Fruit fly (Drosophila melanogaster) whole organism, embryonic: ENCODE data around the gene CG14079.
A peak's percentile ranks its signal among the peaks of the same experiment; 100 is the strongest.

Source experiments
- BEAF-32 ChIP-seq: fragments of 200-800 bp; sonication (Bioruptor generic); optimal IDR thresholded peaks from 3 replicates; lab custom pipeline; 2017; ENCODE audit warnings: missing biosample characterization, missing genetic modification characterization, mild to moderate bottlenecking, moderate library complexity, missing genetic modification reagents
- Bteb2 ChIP-seq: fragments of 200-800 bp; sonication (Bioruptor generic); optimal IDR thresholded peaks from 2 replicates; lab custom pipeline; 2016; ENCODE audit warnings: missing biosample characterization, missing genetic modification characterization
- C15 ChIP-seq: fragments of 200-800 bp; sonication (Bioruptor generic); IDR thresholded peaks from 3 replicates; pipeline ENCODE4 v1.3.6; 2022; ENCODE audit warnings: missing biosample characterization, missing genetic modification characterization
- CG10267 ChIP-seq: fragments of 200-800 bp; sonication (Bioruptor generic); optimal IDR thresholded peaks from 2 replicates; lab custom pipeline; 2018; ENCODE audit warnings: missing biosample characterization, mild to moderate bottlenecking, missing genetic modification characterization, moderate library complexity
- CG10654 ChIP-seq: fragments of 200-800 bp; sonication (Bioruptor generic); optimal IDR thresholded peaks from 2 replicates; lab custom pipeline; 2016; ENCODE audit warnings: missing biosample characterization, missing genetic modification characterization
- CG11398 ChIP-seq: fragments of 200-800 bp; sonication (Bioruptor generic); optimal IDR thresholded peaks from 2 replicates; lab custom pipeline; 2016; ENCODE audit warnings: missing biosample characterization, missing genetic modification characterization
- CG14667 ChIP-seq: fragments of 200-800 bp; sonication (Bioruptor generic); IDR thresholded peaks from 2 replicates; pipeline ENCODE4 v1.3.6; 2022; ENCODE audit warnings: missing biosample characterization, missing genetic modification characterization
- CG15269 ChIP-seq: fragments of 200-800 bp; sonication (Bioruptor generic); optimal IDR thresholded peaks from 2 replicates; lab custom pipeline; 2018; ENCODE audit warnings: missing biosample characterization, mild to moderate bottlenecking, missing genetic modification characterization, moderate library complexity
- CG15601 ChIP-seq: fragments of 200-800 bp; sonication (Bioruptor generic); optimal IDR thresholded peaks from 3 replicates; lab custom pipeline; 2019; ENCODE audit warnings: missing biosample characterization, mild to moderate bottlenecking, missing genetic modification characterization, moderate library complexity
- CG17385 ChIP-seq: fragments of 200-800 bp; sonication (Bioruptor generic); optimal IDR thresholded peaks from 3 replicates; lab custom pipeline; 2018; ENCODE audit warnings: missing biosample characterization, mild to moderate bottlenecking, missing genetic modification characterization
- CG17829 ChIP-seq: fragments of 200-800 bp; optimal IDR thresholded peaks from 2 replicates; lab custom pipeline; 2019; ENCODE audit warnings: missing biosample characterization, mild to moderate bottlenecking, missing genetic modification characterization, moderate library complexity
- CG1792 ChIP-seq: fragments of 200-800 bp; sonication (Bioruptor generic); optimal IDR thresholded peaks from 2 replicates; lab custom pipeline; 2016; ENCODE audit warnings: missing biosample characterization, missing genetic modification characterization
- CG32532 ChIP-seq: fragments of 200-800 bp; sonication (Bioruptor generic); IDR thresholded peaks from 2 replicates; pipeline ENCODE4 v1.3.6; 2022; ENCODE audit warnings: missing biosample characterization, missing genetic modification characterization
- CG33213 ChIP-seq: fragments of 200-800 bp; sonication (Bioruptor generic); optimal IDR thresholded peaks from 3 replicates; lab custom pipeline; 2016; ENCODE audit warnings: missing biosample characterization, missing genetic modification characterization
- CG3726 ChIP-seq: fragments of 200-800 bp; sonication (Bioruptor generic); IDR thresholded peaks from 3 replicates; pipeline ENCODE4, ENCODE4 v1.3.6; 2022; ENCODE audit warnings: missing biosample characterization, missing genetic modification characterization
- CG3847 ChIP-seq: fragments of 200-800 bp; sonication (Bioruptor generic); IDR thresholded peaks from 2 replicates; pipeline ENCODE4 v1.3.6; 2022; ENCODE audit warnings: missing biosample characterization, missing genetic modification characterization
- CG4617 ChIP-seq: fragments of 200-800 bp; sonication (Bioruptor generic); optimal IDR thresholded peaks from 3 replicates; lab custom pipeline; 2016; ENCODE audit warnings: missing biosample characterization, missing genetic modification characterization, borderline replicate concordance
- CG5245 ChIP-seq: fragments of 200-800 bp; sonication (Bioruptor generic); optimal IDR thresholded peaks from 3 replicates; lab custom pipeline; 2016; ENCODE audit warnings: missing biosample characterization, missing genetic modification characterization
- CG7839 ChIP-seq: fragments of 200-800 bp; sonication (Bioruptor generic); optimal IDR thresholded peaks from 3 replicates; lab custom pipeline; 2018; ENCODE audit warnings: missing biosample characterization, mild to moderate bottlenecking, missing genetic modification characterization, moderate library complexity
- Dad ChIP-seq: fragments of 200-800 bp; sonication (Bioruptor generic); optimal IDR thresholded peaks from 3 replicates; lab custom pipeline; 2016; ENCODE audit warnings: missing biosample characterization, missing genetic modification characterization
- Dll ChIP-seq: fragments of 200-800 bp; sonication (Bioruptor generic); IDR thresholded peaks from 4 replicates; pipeline ENCODE4 v1.3.6; 2022; ENCODE audit warnings: missing biosample characterization, missing genetic modification characterization; ENCODE audit not compliant: partially characterized antibody
- Eip74EF ChIP-seq, 2 experiments: fragments of 200-800 bp in 1 of 2; fragments of >200 bp in 1 of 2; sonication (Bioruptor generic) in 1 of 2; optimal IDR thresholded peaks; 2 replicates each; lab custom pipeline; 2017 to 2019; ENCODE audit warnings: missing biosample characterization in 2 of 2, missing genetic modification characterization in 2 of 2, mild to moderate bottlenecking in 1 of 2, moderate library complexity in 1 of 2
- Ets97D ChIP-seq: fragments of 200-800 bp; sonication (Bioruptor generic); optimal IDR thresholded peaks from 3 replicates; lab custom pipeline; 2016; ENCODE audit warnings: missing biosample characterization, missing genetic modification characterization
- Fer3 ChIP-seq: fragments of 200-800 bp; sonication (Bioruptor generic); optimal IDR thresholded peaks from 2 replicates; lab custom pipeline; 2018; ENCODE audit warnings: missing biosample characterization, mild to moderate bottlenecking, missing genetic modification characterization, moderate library complexity
- Hey ChIP-seq: fragments of 200-800 bp; sonication (Bioruptor generic); optimal IDR thresholded peaks from 3 replicates; lab custom pipeline; 2018; ENCODE audit warnings: missing biosample characterization, mild to moderate bottlenecking, missing genetic modification characterization
- Hsf ChIP-seq: fragments of 200-800 bp; sonication (Bioruptor generic); optimal IDR thresholded peaks from 3 replicates; lab custom pipeline; 2016; ENCODE audit warnings: missing biosample characterization, missing genetic modification characterization
- Lpt ChIP-seq: fragments of >200 bp; optimal IDR thresholded peaks from 2 replicates; lab custom pipeline; 2018; ENCODE audit warnings: missing biosample characterization, missing genetic modification characterization
- Max ChIP-seq: fragments of 200-800 bp; sonication (Bioruptor generic); optimal IDR thresholded peaks from 2 replicates; lab custom pipeline; 2016; ENCODE audit warnings: missing biosample characterization, mild to moderate bottlenecking, missing genetic modification characterization
- Ravus ChIP-seq: fragments of 200-800 bp; sonication (Bioruptor generic); IDR thresholded peaks from 2 replicates; pipeline ENCODE4 v1.3.6; 2022; ENCODE audit warnings: missing biosample characterization, missing genetic modification characterization
- Sin3A ChIP-seq: fragments of >200 bp; optimal IDR thresholded peaks from 2 replicates; lab custom pipeline; 2018
- Ssrp ChIP-seq: fragments of 200-800 bp; sonication (Bioruptor generic); optimal IDR thresholded peaks from 2 replicates; lab custom pipeline; 2018; ENCODE audit warnings: missing biosample characterization, mild to moderate bottlenecking, missing genetic modification characterization, moderate library complexity
- Trl ChIP-seq, 3 experiments: fragments of >200 bp in 2 of 3; fragments of 200-800 bp in 1 of 3; sonication (Bioruptor generic) in 1 of 3; optimal IDR thresholded peaks; 2 replicates in 1 of 3; 3 replicates in 2 of 3; lab custom pipeline; 2016 to 2017; ENCODE audit warnings: missing biosample characterization in 1 of 3, missing genetic modification characterization in 1 of 3
- Xbp1 ChIP-seq: fragments of 200-800 bp; sonication (Bioruptor generic); optimal IDR thresholded peaks from 3 replicates; lab custom pipeline; 2016; ENCODE audit warnings: missing biosample characterization, mild to moderate bottlenecking, missing genetic modification characterization
- btn ChIP-seq: fragments of 200-800 bp; sonication (Bioruptor generic); optimal IDR thresholded peaks from 2 replicates; lab custom pipeline; 2016; ENCODE audit warnings: missing biosample characterization, missing genetic modification characterization
- cato ChIP-seq: fragments of 200-800 bp; sonication (Bioruptor generic); optimal IDR thresholded peaks from 2 replicates; lab custom pipeline; 2016; ENCODE audit warnings: missing biosample characterization, missing genetic modification characterization, borderline replicate concordance
- chif ChIP-seq, 2 experiments: fragments of 200-800 bp; sonication (Bioruptor generic); optimal IDR thresholded peaks; 3 replicates each; lab custom pipeline; 2016; ENCODE audit warnings: missing biosample characterization in 2 of 2, missing genetic modification characterization in 2 of 2
- corto ChIP-seq: fragments of 200-800 bp; sonication (Bioruptor generic); optimal IDR thresholded peaks from 2 replicates; lab custom pipeline; 2016; ENCODE audit warnings: missing biosample characterization, mild to moderate bottlenecking, missing genetic modification characterization, moderate library complexity
- dati ChIP-seq: fragments of 200-800 bp; sonication (Bioruptor generic); IDR thresholded peaks from 2 replicates; pipeline ENCODE4 v1.3.6; 2022; ENCODE audit warnings: missing biosample characterization, missing genetic modification characterization
- disco-r ChIP-seq: fragments of 200-800 bp; sonication (Bioruptor generic); optimal IDR thresholded peaks from 2 replicates; lab custom pipeline; 2016; ENCODE audit warnings: missing biosample characterization, missing genetic modification characterization
- dpn ChIP-seq, 2 experiments: fragments of 200-800 bp; sonication (Bioruptor generic); optimal IDR thresholded peaks; 3 replicates each; lab custom pipeline; 2016; ENCODE audit warnings: missing biosample characterization in 2 of 2, missing genetic modification characterization in 2 of 2
- emc ChIP-seq: fragments of 200-800 bp; sonication (Bioruptor generic); optimal IDR thresholded peaks from 2 replicates; lab custom pipeline; 2016; ENCODE audit warnings: missing biosample characterization, missing genetic modification characterization
- en ChIP-seq: fragments of 200-800 bp; sonication (Bioruptor generic); optimal IDR thresholded peaks from 2 replicates; lab custom pipeline; 2016; ENCODE audit warnings: missing biosample characterization, missing genetic modification characterization
- eve ChIP-seq, 2 experiments: fragments of >200 bp; optimal IDR thresholded peaks; 2 replicates each; lab custom pipeline; 2017; ENCODE audit warnings: missing biosample characterization in 2 of 2, missing genetic modification characterization in 2 of 2
- nau ChIP-seq: fragments of 200-800 bp; sonication (Bioruptor generic); optimal IDR thresholded peaks from 3 replicates; lab custom pipeline; 2017; ENCODE audit warnings: missing biosample characterization, mild to moderate bottlenecking, missing genetic modification characterization, missing genetic modification reagents
- onecut ChIP-seq: fragments of 200-800 bp; sonication (Bioruptor generic); IDR thresholded peaks from 2 replicates; pipeline ENCODE4 v1.3.6; 2022; ENCODE audit warnings: missing biosample characterization, missing genetic modification characterization
- peb ChIP-seq: fragments of 200-800 bp; sonication (Bioruptor generic); IDR thresholded peaks from 2 replicates; pipeline ENCODE4 v1.3.6; 2022; ENCODE audit warnings: missing biosample characterization, missing genetic modification characterization
- pho ChIP-seq: fragments of 200-800 bp; sonication (Bioruptor generic); optimal IDR thresholded peaks from 2 replicates; lab custom pipeline; 2016; ENCODE audit warnings: missing biosample characterization, missing genetic modification characterization
- psq ChIP-seq: fragments of 200-800 bp; sonication (Bioruptor generic); optimal IDR thresholded peaks from 2 replicates; lab custom pipeline; 2017; ENCODE audit warnings: missing biosample characterization, missing genetic modification characterization
- schlank ChIP-seq: fragments of 200-800 bp; sonication (Bioruptor generic); optimal IDR thresholded peaks from 2 replicates; lab custom pipeline; 2018; ENCODE audit warnings: missing biosample characterization, mild to moderate bottlenecking, missing genetic modification characterization
- sisA ChIP-seq: fragments of 200-800 bp; sonication (Bioruptor generic); IDR thresholded peaks from 2 replicates; pipeline ENCODE4 v1.3.6; 2022; ENCODE audit warnings: missing biosample characterization, missing genetic modification characterization
- tio ChIP-seq: fragments of 200-800 bp; sonication (Bioruptor generic); optimal IDR thresholded peaks from 2 replicates; lab custom pipeline; 2017; ENCODE audit warnings: missing biosample characterization, missing genetic modification characterization, inconsistent platforms
- wor ChIP-seq: fragments of 200-800 bp; sonication (Bioruptor generic); IDR thresholded peaks from 2 replicates; pipeline ENCODE4 v1.3.6; 2022; ENCODE audit warnings: missing biosample characterization, missing genetic modification characterization

The CG14079 gene

DNA sequence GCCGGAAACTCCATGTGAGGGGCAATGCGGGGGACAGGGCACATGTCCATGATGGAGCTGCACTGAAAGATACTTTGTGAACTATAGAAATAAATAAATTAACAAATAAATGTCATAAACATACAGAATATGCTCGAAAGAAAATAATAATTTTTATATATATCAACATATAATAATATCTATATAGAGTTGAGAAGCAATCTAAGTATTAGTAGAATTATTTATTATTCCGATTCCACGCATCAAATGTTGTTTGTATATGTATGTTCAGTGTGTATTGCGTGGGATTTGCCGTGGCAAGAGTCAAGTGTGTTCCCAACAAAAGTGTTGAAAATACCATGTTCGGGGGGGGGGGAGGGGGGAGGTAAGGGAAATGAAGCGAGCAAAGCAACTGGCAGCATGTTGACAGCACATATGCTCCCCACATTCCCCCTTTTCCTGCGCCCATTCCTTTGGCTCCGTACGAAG lies 40.9 kb upstream of the CG14079 start (continued):
- TF ChIP-seq Trl (optimal IDR thresholded peaks at IDR 0.05; lab: Kevin White, UChicago) (no peak), Trl (GFP tag; optimal IDR thresholded peaks at IDR 0.05; lab: Kevin White, UChicago) (no peak), CG4617 (GFP tag; lab: Kevin White, UChicago) (no peak), cato (GFP tag; lab: Kevin White, UChicago) (no peak), Ravus (GFP tag; lab: Robert Waterston, UW) (no peak), dati (GFP tag; lab: Robert Waterston, UW) (no peak), eve (GFP tag; optimal IDR thresholded peaks at IDR 0.05; lab: Kevin White, UChicago) (no peak), CG32532 (GFP tag; lab: Robert Waterston, UW) (no peak), Xbp1 (GFP tag; lab: Kevin White, UChicago) (no peak), btn (GFP tag; lab: Kevin White, UChicago) (no peak), Max (GFP tag; lab: Kevin White, UChicago) (no peak), disco-r (no peak), onecut (GFP tag; lab: Robert Waterston, UW) (no peak), CG17385 (GFP tag; lab: Kevin White, UChicago) (peak; percentile 4), chif (GFP tag; optimal IDR thresholded peaks at IDR 0.05; lab: Kevin White, UChicago) (no peak), Ssrp (tag; lab: Kevin White, UChicago) (peak; percentile 25), CG33213 (GFP tag; lab: Kevin White, UChicago) (no peak), CG5245 (GFP tag; lab: Kevin White, UChicago) (no peak), Hey (tag; lab: Kevin White, UChicago) (no peak), Dad (GFP tag; lab: Kevin White, UChicago) (no peak), pho (GFP tag; lab: Kevin White, UChicago) (no peak), nau (GFP tag; lab: Kevin White, UChicago) (peak; percentile 19), CG15601 (peak; percentile 33), Sin3A (no peak), CG14667 (GFP tag; lab: Robert Waterston, UW) (no peak), corto (GFP tag; lab: Kevin White, UChicago) (no peak), Dll (no peak), dpn (GFP tag; optimal IDR thresholded peaks at IDR 0.05; lab: Kevin White, UChicago) (peak in 1 of 2 experiments; percentile 1), CG17829 (tag; lab: Kevin White, UChicago) (peak; percentile 66), C15 (no peak), tio (no peak), psq (GFP tag; lab: Kevin White, UChicago) (no peak), CG10267 (tag; lab: Kevin White, UChicago) (no peak), CG15269 (tag; lab: Kevin White, UChicago) (peak; percentile 26), peb (GFP tag; lab: Robert Waterston, UW) (no peak), Fer3 (no peak), sisA (no peak), en (GFP tag; lab: Kevin White, UChicago) (no peak), CG11398 (GFP tag; lab: Kevin White, UChicago) (no peak), CG10654 (GFP tag; lab: Kevin White, UChicago) (no peak), CG3726 (GFP tag; lab: Robert Waterston, UW) (no peak), BEAF-32 (GFP tag; lab: Kevin White, UChicago) (no peak), Hsf (GFP tag; lab: Kevin White, UChicago) (no peak), Eip74EF (GFP tag; optimal IDR thresholded peaks at IDR 0.05; lab: Kevin White, UChicago) (peak in 1 of 2 experiments; percentile 48), schlank (no peak), emc (GFP tag; lab: Kevin White, UChicago) (no peak), CG1792 (GFP tag; lab: Kevin White, UChicago) (no peak), CG3847 (GFP tag; lab: Robert Waterston, UW) (no peak), CG7839 (tag; lab: Kevin White, UChicago) (peak; percentile 38), Bteb2 (GFP tag; lab: Kevin White, UChicago) (no peak), Ets97D (no peak), wor (GFP tag; lab: Robert Waterston, UW) (no peak), Lpt (GFP tag; lab: Kevin White, UChicago) (no peak)
